Worm (Caenorhabditis elegans) whole organism, mixed stage, embryonic: ENCODE results near the gene F43C11.16.

Experiments
- elt-3 ChIP-seq: fragments of 150-350 bp; optimal IDR thresholded peaks from 2 replicates; lab custom pipeline; 2014; ENCODE audit warnings: missing biosample characterization, missing genetic modification characterization
- ham-2 ChIP-seq: fragments of 200-800 bp; sonication (Bioruptor generic); optimal IDR thresholded peaks from 2 replicates; lab custom pipeline; 2018; ENCODE audit warnings: mild to moderate bottlenecking, missing genetic modification characterization, missing compliant biosample characterization
- mls-2 ChIP-seq: sonication (generic microtip); optimal IDR thresholded peaks from 2 replicates; lab custom pipeline; 2016; ENCODE audit warnings: mild to moderate bottlenecking, missing genetic modification characterization, moderate library complexity, missing compliant biosample characterization
- unc-39 ChIP-seq: fragments of 150-350 bp; optimal IDR thresholded peaks from 2 replicates; lab custom pipeline; 2014; ENCODE audit warnings: missing biosample characterization, missing genetic modification characterization
- unc-62 ChIP-seq: fragments of 150-350 bp; optimal IDR thresholded peaks from 2 replicates; lab custom pipeline; 2014; ENCODE audit warnings: missing biosample characterization, missing genetic modification reagents, missing genetic modification characterization

ce11 chrII:2312747-2313146 lies 47.1 kb downstream of the F43C11.16 start, which contains the start of the genes trim-21 and B0281.1:
- TF ChIP-seq elt-3 (tag; lab: Kevin White, UChicago) (no peak), mls-2 (tag; lab: Kevin White, UChicago) (no peak), unc-62 (GFP tag; lab: Kevin White, UChicago) (no peak), unc-39 (tag; lab: Kevin White, UChicago) (no peak), ham-2 (no peak)
